Worm (Caenorhabditis elegans) whole organism, L4/young adult: Measurements from ENCODE around the gene gfl-1.

Experiments used
- W03F9.2 ChIP-seq: fragments of 150-350 bp; optimal IDR thresholded peaks from 2 replicates; lab custom pipeline; 2014; ENCODE audit warnings: missing biosample characterization, missing genetic modification characterization
- dao-5 ChIP-seq: sonication (generic microtip); optimal IDR thresholded peaks from 2 replicates; lab custom pipeline; 2016; ENCODE audit warnings: missing genotype, missing genetic modification characterization, moderate library complexity, missing compliant biosample characterization
- him-1 ChIP-seq: sonication (generic microtip); optimal IDR thresholded peaks from 2 replicates; lab custom pipeline; 2016; ENCODE audit warnings: missing genotype, missing genetic modification reagents, missing genetic modification characterization, missing compliant biosample characterization

Gene gfl-1

DNA sequence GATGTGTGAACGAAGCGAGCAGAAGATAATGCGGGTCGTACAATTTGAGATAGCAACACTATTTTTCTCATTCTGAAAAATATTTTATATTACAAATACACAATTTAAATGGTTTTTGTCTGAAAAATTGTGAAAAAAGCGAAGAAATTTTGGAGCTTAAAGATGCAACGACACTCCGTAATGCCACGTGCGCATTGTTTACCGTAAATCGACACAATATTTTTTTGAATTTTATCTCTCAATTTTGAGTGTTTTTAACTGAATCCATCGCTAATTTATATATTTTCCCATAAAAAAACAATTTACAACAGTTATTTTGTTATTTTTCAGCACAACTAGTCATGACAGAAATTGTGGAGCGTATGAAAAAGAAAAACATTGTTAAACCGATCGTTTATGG, at the start of gene gfl-1, which contains the start of gene M04B2.4:
Gene gfl-1 (plus strand): TSS at position 331 of the 400 bp plus-strand sequence.
Gene M04B2.4 (minus strand): TSS at position 72 of the 400 bp plus-strand sequence.
- TF ChIP-seq him-1: no peak
- TF ChIP-seq W03F9.2 (tag; lab: Kevin White, UChicago): no peak
- no peak for TF ChIP-seq dao-5 (tag; lab: Kevin White, UChicago)

DNA sequence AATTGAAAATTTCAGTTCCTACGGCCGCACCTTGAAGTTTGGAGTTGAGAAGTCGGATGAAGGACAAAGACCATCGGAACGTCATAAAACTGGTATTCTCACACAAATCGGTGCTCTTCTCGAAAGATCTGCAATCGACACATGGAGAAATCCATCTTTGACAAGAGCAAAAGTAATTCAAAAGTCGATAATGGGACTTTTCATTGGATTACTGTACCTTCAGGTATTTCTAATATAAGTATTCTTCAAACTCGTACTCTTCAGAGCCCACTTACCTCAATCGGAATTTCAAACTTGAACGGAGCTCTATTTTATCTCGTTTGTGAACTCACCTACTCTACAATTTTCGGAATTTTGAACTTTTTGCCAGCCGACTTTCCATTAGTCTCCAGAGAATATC, 49.1 kb upstream of the gfl-1 start:
- TF ChIP-seq dao-5 (tag; lab: Kevin White, UChicago) (no peak), him-1 (no peak), W03F9.2 (tag; lab: Kevin White, UChicago) (no peak)

DNA sequence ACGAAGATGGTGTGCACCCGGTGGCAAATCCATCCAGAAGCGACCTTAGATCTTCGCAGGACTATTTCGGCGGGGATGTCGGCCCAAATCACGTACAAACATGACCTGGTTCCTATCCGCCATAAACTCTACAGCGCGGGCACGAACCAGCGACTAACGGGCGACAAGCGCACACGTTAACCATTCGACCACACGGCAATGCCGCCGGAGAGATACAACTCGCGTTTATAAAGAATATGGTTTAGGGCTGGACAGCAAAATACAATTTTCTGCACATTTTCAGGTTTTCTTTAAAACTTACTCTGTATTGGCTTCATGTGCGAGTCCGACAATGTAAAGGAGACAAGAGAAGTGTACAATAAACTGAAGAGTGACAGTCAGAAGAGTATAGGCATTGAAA, 47.0 kb upstream of the gfl-1 start:
- TF ChIP-seq dao-5 (tag; lab: Kevin White, UChicago) (peak; percentile 91), him-1 (peak; percentile 81), W03F9.2 (tag; lab: Kevin White, UChicago) (peak; percentile 56)

DNA sequence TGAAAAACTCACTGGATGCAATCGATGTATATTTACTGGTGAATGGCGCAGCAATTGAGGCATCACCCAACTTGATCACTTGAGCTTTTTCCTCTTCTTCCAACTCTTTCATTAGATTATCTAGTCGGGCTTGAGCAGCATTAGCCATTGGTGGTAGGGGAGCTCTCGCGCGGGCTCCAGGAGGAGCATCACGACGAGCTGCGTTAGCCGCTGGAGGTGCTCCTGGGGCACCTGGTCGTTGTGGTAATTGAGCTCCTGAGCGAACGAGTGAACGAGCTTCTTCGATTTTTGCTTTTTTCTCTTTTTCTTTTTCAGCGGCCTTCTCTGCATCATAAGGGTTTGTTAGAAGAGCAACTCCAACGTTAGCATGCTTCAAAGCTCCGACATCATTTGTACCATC, 46.0 kb upstream of the gfl-1 start:
- TF ChIP-seq W03F9.2 (tag; lab: Kevin White, UChicago) (no peak), him-1 (no peak), dao-5 (tag; lab: Kevin White, UChicago) (no peak)

DNA sequence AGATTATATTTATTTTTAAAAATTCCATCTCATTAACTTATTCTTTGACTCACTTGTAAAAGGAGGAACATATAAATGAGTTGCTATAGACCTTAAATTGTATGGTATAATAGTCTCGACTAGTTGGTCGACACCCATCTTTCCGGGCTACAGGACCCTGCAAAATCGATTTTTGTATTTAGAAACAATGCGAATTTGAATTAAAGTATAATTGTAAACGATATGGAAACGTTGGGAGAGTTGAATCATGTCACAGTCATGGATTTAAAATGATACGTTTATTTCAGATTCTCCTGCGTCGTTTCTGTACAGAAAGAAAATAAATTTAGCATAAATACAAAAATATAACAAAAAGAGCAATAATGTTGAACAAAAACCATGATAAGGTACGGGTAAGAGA, 42.0 kb upstream of the gfl-1 start, which contains the start of gene catp-8:
Gene catp-8 (minus strand): TSS at position 157 of the 400 bp plus-strand sequence.
- no peak for TF ChIP-seq W03F9.2 (tag; lab: Kevin White, UChicago)
- no peak for TF ChIP-seq him-1
- TF ChIP-seq dao-5 (tag; lab: Kevin White, UChicago): no peak

DNA sequence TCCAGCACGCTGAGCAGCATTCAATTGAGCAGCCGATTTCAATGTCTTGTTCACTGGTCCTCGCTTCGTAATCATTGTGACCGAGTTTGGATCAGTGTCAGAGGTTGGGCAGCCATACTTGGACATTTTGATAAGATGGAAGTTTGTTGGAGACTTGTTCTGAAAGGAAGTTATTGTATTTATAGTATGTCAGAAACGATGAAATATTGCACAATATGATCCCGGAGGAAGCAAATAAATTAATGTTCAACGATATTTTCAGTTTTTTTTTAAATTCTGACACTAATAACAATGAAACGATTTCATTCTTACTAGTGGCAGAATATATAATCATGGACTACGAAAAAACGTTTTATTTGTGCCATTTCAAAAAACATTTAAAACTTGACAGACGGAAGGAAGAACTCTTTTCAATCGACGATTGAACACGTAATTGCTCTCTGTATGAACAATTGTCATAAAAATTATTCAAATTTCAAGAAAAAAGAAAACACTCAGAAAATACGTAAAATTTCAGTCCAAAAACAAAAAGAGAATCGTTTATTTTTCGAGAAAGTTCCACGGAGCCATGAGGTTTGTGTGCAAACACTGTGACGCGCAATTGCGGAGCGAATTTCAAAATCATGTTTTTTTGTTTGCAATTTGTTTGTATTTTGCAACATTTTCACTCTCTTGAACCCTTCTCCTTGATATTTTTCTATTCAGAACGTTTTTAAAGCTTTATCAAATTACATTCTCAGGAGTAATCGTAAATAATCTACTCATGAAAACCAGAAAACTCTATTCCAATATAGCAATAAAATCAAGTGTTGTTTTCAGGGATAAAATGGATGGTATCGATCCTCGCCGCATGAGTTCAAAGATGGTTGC, 40.8 kb upstream of the gfl-1 start, which contains the start of the genes mbf-1 and nse-4:
Gene mbf-1 (minus strand): TSS at position 343 of the 870 bp plus-strand sequence.
Gene nse-4 (plus strand): TSS at position 820 of the 870 bp plus-strand sequence.
- TF ChIP-seq him-1 (no peak), dao-5 (tag; lab: Kevin White, UChicago) (no peak), W03F9.2 (tag; lab: Kevin White, UChicago) (peak; percentile 95)

DNA sequence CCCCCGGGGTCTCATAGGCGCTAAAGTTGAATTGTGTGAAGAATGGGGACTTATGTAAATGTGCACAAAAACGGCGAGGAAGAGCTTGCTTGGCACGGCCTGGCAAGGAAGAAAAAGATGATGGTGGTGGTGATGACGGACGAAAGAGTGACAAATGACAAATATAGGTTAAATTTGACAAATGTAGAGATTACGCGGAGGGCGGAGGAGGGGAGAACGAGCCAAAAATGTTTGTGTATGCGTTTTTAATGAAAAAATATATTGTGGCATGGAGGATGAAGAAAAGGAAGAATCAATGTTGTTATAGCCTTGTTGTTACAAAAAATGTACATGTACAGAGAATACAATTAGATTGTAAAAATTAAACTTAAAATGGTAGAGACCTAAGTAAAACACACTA, 34.2 kb upstream of the gfl-1 start:
- TF ChIP-seq him-1 (no peak), dao-5 (tag; lab: Kevin White, UChicago) (no peak), W03F9.2 (tag; lab: Kevin White, UChicago) (no peak)

DNA sequence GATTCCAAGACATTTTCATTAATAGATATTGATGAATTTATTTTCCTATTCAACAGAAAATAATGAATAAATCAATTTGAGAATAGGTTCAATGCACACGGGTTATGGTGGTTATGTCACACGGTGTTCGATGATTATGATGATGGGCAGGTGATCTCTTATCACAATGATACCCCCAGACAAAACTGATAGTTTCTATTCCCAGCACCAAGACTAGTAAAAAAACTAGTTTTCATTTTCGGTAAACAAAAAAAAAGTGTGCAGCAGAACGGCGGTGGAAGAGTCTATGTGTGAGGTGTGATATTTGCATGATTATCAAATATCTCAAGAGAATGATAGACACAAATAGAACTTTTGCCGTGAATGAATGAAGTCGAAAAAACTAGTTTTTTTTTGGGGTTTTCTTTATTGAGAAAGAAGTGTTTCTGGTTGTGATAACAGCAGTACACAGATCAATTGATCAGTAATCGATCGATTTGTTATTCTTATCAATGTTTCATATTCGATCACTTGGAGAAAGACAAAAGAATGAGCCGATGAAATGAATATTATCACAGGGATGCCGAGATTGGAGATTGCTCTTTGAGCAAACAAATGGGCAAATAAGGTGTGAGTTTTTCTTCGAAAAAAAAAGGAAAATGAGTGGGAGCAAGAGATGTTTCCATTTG, 33.1 kb upstream of the gfl-1 start:
- TF ChIP-seq him-1: no peak
- no peak for TF ChIP-seq dao-5 (tag; lab: Kevin White, UChicago)
- no peak for TF ChIP-seq W03F9.2 (tag; lab: Kevin White, UChicago)

DNA sequence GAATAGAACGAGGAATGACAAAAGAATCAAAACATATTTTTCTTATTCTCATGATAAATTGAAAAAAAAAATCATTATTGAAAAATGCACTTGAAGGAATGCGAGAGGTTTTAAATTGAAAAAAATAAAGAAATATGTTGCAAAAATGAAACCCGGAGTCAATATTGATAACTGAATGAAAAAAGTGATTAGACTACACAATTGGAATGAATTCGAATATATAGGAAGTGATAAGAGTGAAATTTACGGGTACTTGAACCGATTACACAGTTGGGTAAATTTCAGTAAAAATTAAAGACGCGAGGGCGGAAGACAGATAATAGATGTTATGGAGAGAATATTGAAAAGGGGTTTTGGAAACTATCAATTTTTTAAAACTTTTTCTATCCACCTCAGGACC, 32.0 kb upstream of the gfl-1 start:
- TF ChIP-seq W03F9.2 (tag; lab: Kevin White, UChicago) (no peak), dao-5 (tag; lab: Kevin White, UChicago) (no peak), him-1 (no peak)

DNA sequence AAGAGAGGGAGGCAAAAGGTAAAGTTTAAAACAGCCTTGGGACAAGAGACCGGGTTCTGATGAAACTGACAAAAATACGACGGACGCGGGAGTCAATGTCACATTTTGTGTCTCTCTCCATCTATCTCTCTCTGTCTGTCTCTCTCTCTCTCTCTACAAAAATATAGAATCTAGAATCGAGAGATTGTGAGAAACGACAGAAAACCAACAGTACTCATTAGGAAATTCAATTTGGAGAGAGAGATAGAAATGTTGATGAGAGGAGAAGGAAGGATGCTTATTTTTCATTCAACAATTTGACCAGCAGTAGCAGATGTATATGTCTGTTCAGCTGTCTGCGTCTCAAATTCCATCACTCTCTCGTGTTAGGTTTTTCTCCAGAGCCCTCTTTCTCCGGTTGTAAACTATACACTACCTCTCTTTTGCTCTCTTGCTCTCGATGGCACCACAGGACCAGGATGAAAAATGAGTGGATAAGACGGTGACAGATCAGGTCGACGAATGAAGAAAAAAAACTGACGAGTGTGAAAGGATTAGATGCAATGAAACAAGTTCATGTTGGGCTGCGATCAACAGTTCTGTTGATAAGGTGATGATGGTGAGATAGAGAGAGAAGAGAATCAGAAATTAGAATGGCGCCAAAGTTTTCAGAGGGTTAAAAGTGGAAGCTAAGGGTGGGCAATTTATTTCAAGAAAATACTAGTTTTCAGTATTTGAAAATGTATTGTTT, 31.3 kb upstream of the gfl-1 start:
- TF ChIP-seq him-1 (no peak), dao-5 (tag; lab: Kevin White, UChicago) (no peak), W03F9.2 (tag; lab: Kevin White, UChicago) (peak; percentile 7)

DNA sequence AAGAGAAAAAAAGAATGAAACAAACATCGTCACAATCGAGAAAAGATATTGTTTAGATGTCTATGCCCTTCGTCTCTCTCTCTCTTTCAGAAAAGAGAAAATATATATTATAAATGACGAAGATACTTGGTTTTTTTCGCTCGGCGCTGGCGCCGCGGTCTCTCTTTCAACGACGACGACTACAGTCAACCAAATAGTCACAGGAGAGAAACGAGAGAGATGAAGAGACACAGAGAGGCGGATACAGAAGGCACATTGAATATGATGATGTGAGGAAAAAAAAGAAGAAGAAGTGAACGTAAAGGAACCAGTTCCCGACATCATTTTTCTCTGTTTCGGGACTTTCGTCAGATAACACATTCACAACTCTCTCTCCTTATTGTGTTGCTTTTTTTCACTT, 29.7 kb upstream of the gfl-1 start:
- TF ChIP-seq him-1 (no peak), W03F9.2 (tag; lab: Kevin White, UChicago) (no peak), dao-5 (tag; lab: Kevin White, UChicago) (no peak)

DNA sequence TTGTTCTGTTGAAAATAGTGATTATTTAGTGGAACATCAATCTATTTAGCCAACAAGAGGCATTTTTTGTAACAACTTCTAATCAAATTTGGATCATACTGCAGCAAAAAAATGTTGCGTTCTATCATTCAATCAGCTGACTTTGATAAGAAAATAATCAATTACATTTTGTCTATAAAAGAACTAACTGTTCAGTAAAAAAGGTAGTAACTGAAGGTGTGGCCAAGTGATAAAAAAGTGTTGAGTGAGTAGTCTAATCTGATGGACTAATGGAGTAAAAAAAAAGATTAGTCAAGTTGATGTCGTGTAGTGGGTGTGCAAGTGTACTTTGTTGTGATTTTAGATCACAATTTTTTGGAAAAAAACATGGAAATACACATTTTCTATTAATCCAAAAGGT, 28.7 kb upstream of the gfl-1 start:
- TF ChIP-seq dao-5 (tag; lab: Kevin White, UChicago) (no peak), him-1 (no peak), W03F9.2 (tag; lab: Kevin White, UChicago) (no peak)

DNA sequence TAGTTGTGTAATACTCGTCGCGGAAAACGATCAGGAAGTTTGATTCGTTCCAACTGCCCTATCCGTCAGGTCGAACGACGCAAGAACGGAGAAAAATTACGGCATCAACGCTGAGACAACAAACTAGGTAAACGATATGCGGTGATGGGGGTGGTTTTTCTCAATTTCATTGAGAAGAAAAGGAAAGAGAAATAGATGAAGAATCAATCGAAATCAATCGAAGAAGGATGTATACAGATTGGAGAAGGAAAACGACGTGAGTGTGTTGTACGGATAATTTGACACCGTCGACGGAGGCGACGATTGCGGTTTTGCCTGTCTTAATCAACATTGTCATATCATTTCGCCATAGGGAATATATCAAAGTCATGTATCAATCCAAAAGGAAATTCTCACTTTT, 27.2 kb upstream of the gfl-1 start:
- TF ChIP-seq W03F9.2 (tag; lab: Kevin White, UChicago) (no peak), him-1 (no peak), dao-5 (tag; lab: Kevin White, UChicago) (no peak)
